Worm (Caenorhabditis elegans) whole organism, late embryonic: ENCODE data around the gene hlh-25.

ENCODE experiments used
- elt-2 ChIP-seq: sonication (generic microtip); optimal IDR thresholded peaks from 2 replicates; lab custom pipeline; 2016; ENCODE audit warnings: missing genetic modification reagents, missing genetic modification characterization, missing compliant biosample characterization
- fax-1 ChIP-seq: sonication (generic microtip); optimal IDR thresholded peaks from 2 replicates; lab custom pipeline; 2016; ENCODE audit warnings: missing genotype, missing genetic modification characterization, missing compliant biosample characterization
- ztf-16 ChIP-seq: sonication (generic microtip); optimal IDR thresholded peaks from 2 replicates; lab custom pipeline; 2017; ENCODE audit warnings: missing genetic modification characterization, missing compliant biosample characterization

DNA sequence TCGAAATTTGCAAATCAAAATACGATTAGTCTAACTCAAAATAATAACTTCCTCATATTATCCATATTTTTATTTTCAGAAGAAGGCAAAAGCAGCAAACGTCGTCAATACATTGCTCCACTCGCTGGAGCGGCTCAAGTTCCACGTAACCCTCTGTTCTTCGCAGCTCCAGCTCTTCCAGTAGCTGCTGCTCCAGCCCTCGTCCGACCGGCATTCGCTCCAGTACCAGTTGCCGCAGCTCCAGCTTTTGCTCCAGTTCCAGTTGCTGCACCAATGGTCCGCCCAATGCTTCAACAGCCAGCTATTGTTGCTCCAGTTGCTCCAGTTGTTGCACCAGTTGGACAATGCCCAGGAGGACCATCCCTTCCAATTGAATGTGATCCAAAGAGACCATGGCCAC, 43.7 kb downstream of the hlh-25 start:
- TF ChIP-seq fax-1 (tag; lab: Kevin White, UChicago) (no peak), elt-2 (tag; lab: Kevin White, UChicago) (no peak), ztf-16 (no peak)
